Fruit fly (Drosophila melanogaster) whole organism, embryonic: ENCODE measurements around the gene puc.

Experiments
- Abd-B ChIP-seq: fragments of 200-800 bp; sonication (Bioruptor generic); optimal IDR thresholded peaks from 2 replicates; lab custom pipeline; 2018; ENCODE audit warnings: missing biosample characterization, mild to moderate bottlenecking, missing genetic modification characterization, moderate library complexity
- CG1024 ChIP-seq: fragments of 200-800 bp; sonication (Bioruptor generic); IDR thresholded peaks from 2 replicates; pipeline ENCODE4 v1.3.6; 2022; ENCODE audit warnings: missing biosample characterization, missing genetic modification characterization
- CG10431 ChIP-seq: fragments of 200-800 bp; sonication (Bioruptor generic); optimal IDR thresholded peaks from 3 replicates; lab custom pipeline; 2018; ENCODE audit warnings: missing biosample characterization, mild to moderate bottlenecking, missing genetic modification characterization
- CG11695 ChIP-seq: fragments of 200-800 bp; sonication (Bioruptor generic); IDR thresholded peaks from 3 replicates; pipeline ENCODE4 v1.3.6; 2022; ENCODE audit warnings: missing biosample characterization, missing genetic modification characterization
- CG11723 ChIP-seq: fragments of 200-800 bp; sonication (Bioruptor generic); optimal IDR thresholded peaks from 2 replicates; lab custom pipeline; 2017; ENCODE audit warnings: missing biosample characterization, mild to moderate bottlenecking, missing genetic modification characterization
- CG13296 ChIP-seq: fragments of 200-800 bp; sonication (Bioruptor generic); optimal IDR thresholded peaks from 3 replicates; lab custom pipeline; 2018; ENCODE audit warnings: missing biosample characterization, mild to moderate bottlenecking, missing genetic modification characterization
- CG13624 ChIP-seq: fragments of 200-800 bp; sonication (Bioruptor generic); optimal IDR thresholded peaks from 2 replicates; lab custom pipeline; 2016; ENCODE audit warnings: missing biosample characterization, missing genetic modification characterization
- CG14860 ChIP-seq: fragments of 200-800 bp; sonication (Bioruptor generic); IDR thresholded peaks from 3 replicates; pipeline ENCODE4 v1.3.6; 2022; ENCODE audit warnings: missing biosample characterization, missing genetic modification characterization; ENCODE audit not compliant: partially characterized antibody
- CG15479 ChIP-seq: fragments of 200-800 bp; sonication (Bioruptor generic); optimal IDR thresholded peaks from 3 replicates; lab custom pipeline; 2019; ENCODE audit warnings: missing biosample characterization, mild to moderate bottlenecking, missing genetic modification characterization, moderate library complexity
- CG1602 ChIP-seq: fragments of 200-800 bp; sonication (Bioruptor generic); optimal IDR thresholded peaks from 3 replicates; lab custom pipeline; 2016; ENCODE audit warnings: missing biosample characterization, missing genetic modification characterization
- CG2120 ChIP-seq: fragments of 200-800 bp; sonication (Bioruptor generic); optimal IDR thresholded peaks from 3 replicates; lab custom pipeline; 2016; ENCODE audit warnings: missing biosample characterization, missing genetic modification characterization
- CG2129 ChIP-seq: fragments of 200-800 bp; sonication (Bioruptor generic); IDR thresholded peaks from 2 replicates; pipeline ENCODE4 v1.3.6; 2022; ENCODE audit warnings: missing biosample characterization, missing genetic modification characterization; ENCODE audit not compliant: partially characterized antibody
- CG34224 ChIP-seq: fragments of 200-800 bp; sonication (Bioruptor generic); IDR thresholded peaks from 3 replicates; pipeline ENCODE4 v1.3.6; 2022; ENCODE audit warnings: missing biosample characterization, missing genetic modification characterization; ENCODE audit not compliant: partially characterized antibody
- CG3995 ChIP-seq: fragments of 200-800 bp; sonication (Bioruptor generic); optimal IDR thresholded peaks from 3 replicates; lab custom pipeline; 2016; ENCODE audit warnings: missing biosample characterization, missing genetic modification characterization
- CG4328 ChIP-seq: fragments of 200-800 bp; sonication (Bioruptor generic); optimal IDR thresholded peaks from 3 replicates; lab custom pipeline; 2017; ENCODE audit warnings: missing biosample characterization, missing genetic modification reagents, missing genetic modification characterization
- CG6689 ChIP-seq: fragments of 200-800 bp; sonication (Bioruptor generic); IDR thresholded peaks from 2 replicates; pipeline ENCODE4 v1.3.6; 2022; ENCODE audit warnings: missing biosample characterization, missing genetic modification characterization
- CG7357 ChIP-seq: fragments of 200-800 bp; sonication (Bioruptor generic); IDR thresholded peaks from 3 replicates; pipeline ENCODE4 v1.3.6; 2022; ENCODE audit warnings: missing biosample characterization, missing genetic modification characterization
- CG7963 ChIP-seq: fragments of 200-800 bp; sonication (Bioruptor generic); IDR thresholded peaks from 3 replicates; pipeline ENCODE4 v1.3.6; 2022; ENCODE audit warnings: missing biosample characterization, missing genetic modification characterization; ENCODE audit not compliant: partially characterized antibody
- CG7987 ChIP-seq: fragments of 200-800 bp; sonication (Bioruptor generic); optimal IDR thresholded peaks from 2 replicates; lab custom pipeline; 2018; ENCODE audit warnings: missing biosample characterization, mild to moderate bottlenecking, missing genetic modification characterization, moderate library complexity
- D19A ChIP-seq: fragments of 200-800 bp; optimal IDR thresholded peaks from 3 replicates; lab custom pipeline; 2019; ENCODE audit warnings: missing biosample characterization, mild to moderate bottlenecking, missing genetic modification characterization, moderate library complexity
- Dfd ChIP-seq, 2 experiments: fragments of >200 bp; optimal IDR thresholded peaks; 2 replicates each; lab custom pipeline; 2017; ENCODE audit warnings: missing biosample characterization in 2 of 2, missing genetic modification characterization in 2 of 2
- Dip2 ChIP-seq: fragments of 200-800 bp; sonication (Bioruptor generic); IDR thresholded peaks from 2 replicates; pipeline ENCODE4 v1.3.6; 2022; ENCODE audit warnings: missing biosample characterization, missing genetic modification characterization
- Drgx ChIP-seq: fragments of 200-800 bp; sonication (Bioruptor generic); IDR thresholded peaks from 2 replicates; pipeline ENCODE4 v1.3.6; 2022; ENCODE audit warnings: missing biosample characterization, missing genetic modification characterization
- Gsc ChIP-seq: fragments of 200-800 bp; sonication (Bioruptor generic); IDR thresholded peaks from 2 replicates; pipeline ENCODE4 v1.3.6; 2022; ENCODE audit warnings: missing biosample characterization, missing genetic modification characterization
- HLH4C ChIP-seq: fragments of 200-800 bp; sonication (Bioruptor generic); IDR thresholded peaks from 3 replicates; pipeline ENCODE4 v1.3.6; 2022; ENCODE audit warnings: missing biosample characterization, missing genetic modification characterization; ENCODE audit not compliant: partially characterized antibody
- Hr39 ChIP-seq: fragments of >200 bp; optimal IDR thresholded peaks from 2 replicates; lab custom pipeline; 2017
- Med ChIP-seq: fragments of 200-800 bp; sonication (Bioruptor generic); peaks from one replicate; lab custom pipeline; 2016; ENCODE audit warnings: missing biosample characterization, missing genetic modification characterization, mild to moderate bottlenecking, inconsistent platforms, moderate library complexity
- Vsx1 ChIP-seq: fragments of 200-800 bp; sonication (Bioruptor generic); optimal IDR thresholded peaks from 2 replicates; lab custom pipeline; 2017; ENCODE audit warnings: missing biosample characterization, mild to moderate bottlenecking, missing genetic modification characterization, missing genetic modification reagents
- amos ChIP-seq: fragments of 200-800 bp; sonication (Bioruptor generic); IDR thresholded peaks from 2 replicates; pipeline ENCODE4 v1.3.6; 2022; ENCODE audit warnings: missing biosample characterization, missing genetic modification characterization; ENCODE audit not compliant: partially characterized antibody
- cad ChIP-seq: fragments of >200 bp; optimal IDR thresholded peaks from 2 replicates; lab custom pipeline; 2017; ENCODE audit warnings: missing biosample characterization, missing genetic modification characterization
- cg ChIP-seq: fragments of 200-800 bp; sonication (Bioruptor generic); optimal IDR thresholded peaks from 3 replicates; lab custom pipeline; 2019; ENCODE audit warnings: missing biosample characterization, mild to moderate bottlenecking, missing genetic modification characterization, moderate library complexity
- gcm2 ChIP-seq: fragments of 200-800 bp; sonication (Bioruptor generic); optimal IDR thresholded peaks from 2 replicates; lab custom pipeline; 2016; ENCODE audit warnings: missing biosample characterization, missing genetic modification characterization
- h ChIP-seq: fragments of >200 bp; optimal IDR thresholded peaks from 2 replicates; lab custom pipeline; 2017
- hb ChIP-seq: fragments of 200-800 bp; sonication (Bioruptor generic); IDR thresholded peaks from 3 replicates; pipeline ENCODE4 v1.3.6; 2022; ENCODE audit warnings: missing biosample characterization, missing genetic modification characterization; ENCODE audit not compliant: partially characterized antibody
- hbn ChIP-seq: fragments of 200-800 bp; sonication (Bioruptor generic); IDR thresholded peaks from 2 replicates; pipeline ENCODE4 v1.3.6; 2022; ENCODE audit warnings: missing biosample characterization, missing genetic modification characterization; ENCODE audit not compliant: partially characterized antibody
- hkb ChIP-seq, 2 experiments: fragments of 200-800 bp in 1 of 2; fragments of >200 bp in 1 of 2; sonication (Bioruptor generic) in 1 of 2; IDR thresholded peaks in 1 of 2; optimal IDR thresholded peaks in 1 of 2; 2 replicates each; pipeline versions ENCODE4 v1.3.6 to Lab custom; 2017 to 2022; ENCODE audit warnings: missing biosample characterization in 1 of 2, missing genetic modification characterization in 1 of 2
- jigr1 ChIP-seq: fragments of 200-800 bp; sonication (Bioruptor generic); IDR thresholded peaks from 3 replicates; pipeline ENCODE4 v1.3.6; 2022; ENCODE audit warnings: missing biosample characterization, missing genetic modification characterization
- mirr ChIP-seq: fragments of 200-800 bp; sonication (Bioruptor generic); optimal IDR thresholded peaks from 3 replicates; lab custom pipeline; 2018; ENCODE audit warnings: missing biosample characterization, mild to moderate bottlenecking, missing genetic modification characterization
- mld ChIP-seq: fragments of 200-800 bp; sonication (Bioruptor generic); IDR thresholded peaks from 3 replicates; pipeline ENCODE4 v1.3.6; 2022; ENCODE audit warnings: missing biosample characterization, missing genetic modification characterization; ENCODE audit not compliant: partially characterized antibody
- nerfin-2 ChIP-seq: fragments of 200-800 bp; sonication (Bioruptor generic); IDR thresholded peaks from 2 replicates; pipeline ENCODE4 v1.3.6; 2022; ENCODE audit warnings: missing biosample characterization, missing genetic modification characterization; ENCODE audit not compliant: partially characterized antibody
- pan ChIP-seq, 4 experiments: fragments of >200 bp in 3 of 4; fragments of 200-800 bp in 1 of 4; sonication (Bioruptor generic) in 1 of 4; optimal IDR thresholded peaks in 3 of 4; IDR thresholded peaks in 1 of 4; 2 replicates each; pipeline versions ENCODE4 v1.3.6 to Lab custom; 2017 to 2022; ENCODE audit warnings: missing biosample characterization in 2 of 4, missing genetic modification characterization in 2 of 4, mixed read lengths in 1 of 4
- psq ChIP-seq: fragments of 200-800 bp; sonication (Bioruptor generic); optimal IDR thresholded peaks from 2 replicates; lab custom pipeline; 2017; ENCODE audit warnings: missing biosample characterization, missing genetic modification characterization
- sens ChIP-seq: fragments of 200-800 bp; sonication (Bioruptor generic); peaks from one replicate; lab custom pipeline; 2016; ENCODE audit warnings: missing biosample characterization, missing genetic modification characterization
- sna ChIP-seq: fragments of 200-800 bp; sonication (Bioruptor generic); IDR thresholded peaks from 2 replicates; pipeline ENCODE4 v1.3.6; 2022; ENCODE audit warnings: missing biosample characterization, missing genetic modification characterization; ENCODE audit not compliant: partially characterized antibody
- tna ChIP-seq: fragments of 200-800 bp; sonication (Bioruptor generic); IDR thresholded peaks from 2 replicates; pipeline ENCODE4 v1.3.6; 2022; ENCODE audit warnings: missing biosample characterization, missing genetic modification characterization; ENCODE audit not compliant: partially characterized antibody
- unpg ChIP-seq: fragments of 200-800 bp; sonication (Bioruptor generic); optimal IDR thresholded peaks from 3 replicates; lab custom pipeline; 2018; ENCODE audit warnings: missing biosample characterization, mild to moderate bottlenecking, missing genetic modification characterization, moderate library complexity
- vnd ChIP-seq: fragments of 200-800 bp; sonication (Bioruptor generic); IDR thresholded peaks from 3 replicates; pipeline ENCODE4 v1.3.6; 2022; ENCODE audit warnings: missing biosample characterization, missing genetic modification characterization; ENCODE audit not compliant: partially characterized antibody
- zfh1 ChIP-seq: fragments of 200-800 bp; sonication (Bioruptor generic); IDR thresholded peaks from 3 replicates; pipeline ENCODE4 v1.3.6; 2022; ENCODE audit warnings: missing biosample characterization, missing genetic modification characterization
- zfh2 ChIP-seq: fragments of 200-800 bp; sonication (Bioruptor generic); optimal IDR thresholded peaks from 2 replicates; lab custom pipeline; 2016; ENCODE audit warnings: missing biosample characterization, missing genetic modification characterization

Gene puc

dm6 chr3R:8139326-8139725, 34.2 kb downstream of the puc start (continued):
- TF ChIP-seq sna (GFP tag; lab: Robert Waterston, UW): peak; percentile 67
- no peak for TF ChIP-seq pan (optimal IDR thresholded peaks at IDR 0.05; lab: Kevin White, UChicago)
- no peak for TF ChIP-seq pan (GFP tag; optimal IDR thresholded peaks at IDR 0.05 in 1 of 2, IDR thresholded peaks at IDR 0.05 in 1 of 2)
- no peak for TF ChIP-seq h (lab: Kevin White, UChicago)
- no peak for TF ChIP-seq hkb (optimal IDR thresholded peaks at IDR 0.05; lab: Kevin White, UChicago)
- no peak for TF ChIP-seq hkb (GFP tag; IDR thresholded peaks at IDR 0.05; lab: Robert Waterston, UW)
- TF ChIP-seq CG1602: no peak
- no peak for TF ChIP-seq CG3995
- TF ChIP-seq hbn (GFP tag; lab: Robert Waterston, UW): peak; percentile 35
- peak; percentile 74 for TF ChIP-seq nerfin-2
- no peak for TF ChIP-seq zfh2
- 0 out of 3 replicates have a peak, but pooled peaks have one; percentile 46 for TF ChIP-seq hb (GFP tag; lab: Robert Waterston, UW)
- TF ChIP-seq Hr39 (lab: Kevin White, UChicago): no peak
- no peak for TF ChIP-seq cg (GFP tag; lab: Kevin White, UChicago)
- TF ChIP-seq CG7963 (GFP tag; lab: Robert Waterston, UW): peak; percentile 76
- no peak for TF ChIP-seq psq (GFP tag; lab: Kevin White, UChicago)
- peak; percentile 81 for TF ChIP-seq CG14860 (GFP tag; lab: Robert Waterston, UW)
- no peak for TF ChIP-seq Vsx1 (GFP tag; lab: Kevin White, UChicago)
- TF ChIP-seq CG11723 (GFP tag; lab: Kevin White, UChicago): no peak
- no peak for TF ChIP-seq Gsc
- TF ChIP-seq CG2120 (GFP tag; lab: Kevin White, UChicago): no peak
- no peak for TF ChIP-seq Dfd (GFP tag; optimal IDR thresholded peaks at IDR 0.05; lab: Kevin White, UChicago)
- TF ChIP-seq tna (GFP tag; lab: Robert Waterston, UW): peak; percentile 82
- TF ChIP-seq CG10431 (GFP tag; lab: Kevin White, UChicago): no peak
- no peak for TF ChIP-seq gcm2 (GFP tag; lab: Kevin White, UChicago)
- TF ChIP-seq vnd (GFP tag; lab: Robert Waterston, UW): peak; percentile 48; the same call in 1 of the 3 replicates
- no peak for TF ChIP-seq CG6689 (GFP tag; lab: Robert Waterston, UW)
- TF ChIP-seq Med (GFP tag; lab: Kevin White, UChicago): peak; percentile 70
- TF ChIP-seq mirr (GFP tag; lab: Kevin White, UChicago): no peak
- no peak for TF ChIP-seq Drgx (GFP tag; lab: Robert Waterston, UW)
- peak; percentile 77 for TF ChIP-seq sens (GFP tag; lab: Kevin White, UChicago)
- no peak for TF ChIP-seq cad
- no peak for TF ChIP-seq CG15479 (GFP tag; lab: Kevin White, UChicago)
- TF ChIP-seq CG34224 (GFP tag; lab: Robert Waterston, UW): peak; percentile 21; the same call in 1 of the 3 replicates
- TF ChIP-seq amos (GFP tag; lab: Robert Waterston, UW): peak; percentile 82
- TF ChIP-seq CG1024 (GFP tag; lab: Robert Waterston, UW): no peak
- TF ChIP-seq D19A (tag; lab: Kevin White, UChicago): no peak
- no peak for TF ChIP-seq CG13624 (GFP tag; lab: Kevin White, UChicago)
- no peak for TF ChIP-seq jigr1 (GFP tag; lab: Robert Waterston, UW)
- no peak for TF ChIP-seq CG13296 (GFP tag; lab: Kevin White, UChicago)
- TF ChIP-seq Dip2 (GFP tag; lab: Robert Waterston, UW): no peak
- TF ChIP-seq CG4328: no peak
- TF ChIP-seq CG7987 (GFP tag; lab: Kevin White, UChicago): no peak
- TF ChIP-seq CG2129 (GFP tag; lab: Robert Waterston, UW): 0 out of 2 replicates have a peak, but pooled peaks have one; percentile 18
- TF ChIP-seq HLH4C (GFP tag; lab: Robert Waterston, UW): peak; percentile 56
- no peak for TF ChIP-seq CG7357
- no peak for TF ChIP-seq CG11695 (GFP tag; lab: Robert Waterston, UW)
- no peak for TF ChIP-seq Abd-B (GFP tag; lab: Kevin White, UChicago)
- no peak for TF ChIP-seq unpg
- TF ChIP-seq zfh1 (GFP tag; lab: Robert Waterston, UW): 0 out of 3 replicates have a peak, but pooled peaks have one; percentile 32
- peak; percentile 78; the same call in 2 of the 3 replicates for TF ChIP-seq mld (GFP tag; lab: Robert Waterston, UW)
